Worm (Caenorhabditis elegans): ENCODE measurements around the gene F36A4.5.

The F36A4.5 gene

ce11 chrIV:4259433-4259832 is 5.9 kb upstream of the F36A4.5 start:
- no peak for TF ChIP-seq hmbx-1 (tag; optimal IDR thresholded peaks at IDR 0.05)
- TF ChIP-seq hmg-4 (GFP tag; optimal IDR thresholded peaks at IDR 0.05) = no peak

DNA sequence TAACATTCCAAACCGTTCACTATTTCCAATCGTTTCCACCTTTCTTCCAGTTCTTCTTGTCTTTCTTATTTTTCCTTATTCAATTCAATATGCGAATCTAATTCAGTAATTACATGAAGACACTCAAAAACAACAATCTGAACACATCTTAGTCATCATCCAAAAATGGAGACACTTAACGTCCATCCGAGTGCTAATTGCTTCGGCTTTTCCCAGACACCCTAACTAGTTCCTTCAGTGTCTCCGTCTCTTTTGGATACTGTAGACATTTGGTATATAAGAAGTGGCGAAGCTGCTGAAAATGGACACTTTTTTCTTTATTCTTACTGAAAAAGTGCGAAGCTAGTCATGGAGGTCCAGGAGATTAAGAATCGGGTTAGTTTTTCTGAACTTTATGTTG is 2.3 kb upstream of the F36A4.5 start, which contains the start of gene col-33:
Gene col-33, plus strand, starts transcription at position 301 of the 400 bp plus-strand sequence.
- TF ChIP-seq hnd-1 (tag; optimal IDR thresholded peaks at IDR 0.05) (no peak), ceh-13 (GFP tag; optimal IDR thresholded peaks at IDR 0.05) (no peak), tbx-11 (GFP tag; IDR thresholded peaks at IDR 0.05) (no peak), pes-1 (GFP tag; IDR thresholded peaks at IDR 0.05) (no peak)

- TF ChIP-seq ets-7 (tag; optimal IDR thresholded peaks at IDR 0.05) = no peak
- no peak for TF ChIP-seq ceh-13 (GFP tag; optimal IDR thresholded peaks at IDR 0.05)
- TF ChIP-seq flt-1 (GFP tag; IDR thresholded peaks at IDR 0.05) = no peak
- no peak for TF ChIP-seq hmbx-1 (tag; optimal IDR thresholded peaks at IDR 0.05)
These were observed 675 bp upstream of the F36A4.5 start for ce11 chrIV:4264649-4265048.

DNA sequence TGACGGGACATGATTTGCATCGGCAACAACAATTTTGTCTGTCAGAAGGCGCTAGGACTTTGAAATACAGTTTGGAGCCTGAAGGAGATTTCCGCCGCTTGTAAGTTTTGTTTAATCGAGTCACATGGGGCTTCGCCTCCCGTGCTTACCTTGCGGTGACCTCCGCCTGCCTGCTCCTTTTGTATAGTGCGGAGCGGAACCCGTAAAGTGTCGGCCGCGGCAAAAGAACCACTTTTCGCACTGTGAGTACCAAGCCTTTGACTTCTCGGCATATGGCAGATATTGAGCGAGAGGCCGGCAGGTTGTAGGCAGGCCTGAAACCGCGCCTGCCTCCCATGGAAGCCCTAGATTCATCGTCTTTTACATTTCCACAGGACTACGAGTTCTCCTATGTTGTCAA is 627 bp downstream of the F36A4.5 start:
- TF ChIP-seq F13C5.2 (tag; optimal IDR thresholded peaks at IDR 0.05) (no peak), hmg-4 (GFP tag; optimal IDR thresholded peaks at IDR 0.05) (no peak), tbx-37 (GFP tag; conservative IDR thresholded peaks at IDR 0.05) (no peak), flt-1 (GFP tag; IDR thresholded peaks at IDR 0.05) (no peak), aly-1 (tag; optimal IDR thresholded peaks at IDR 0.05) (no peak), hnd-1 (tag; optimal IDR thresholded peaks at IDR 0.05) (no peak), B0310.2 (tag; optimal IDR thresholded peaks at IDR 0.05) (no peak)

DNA sequence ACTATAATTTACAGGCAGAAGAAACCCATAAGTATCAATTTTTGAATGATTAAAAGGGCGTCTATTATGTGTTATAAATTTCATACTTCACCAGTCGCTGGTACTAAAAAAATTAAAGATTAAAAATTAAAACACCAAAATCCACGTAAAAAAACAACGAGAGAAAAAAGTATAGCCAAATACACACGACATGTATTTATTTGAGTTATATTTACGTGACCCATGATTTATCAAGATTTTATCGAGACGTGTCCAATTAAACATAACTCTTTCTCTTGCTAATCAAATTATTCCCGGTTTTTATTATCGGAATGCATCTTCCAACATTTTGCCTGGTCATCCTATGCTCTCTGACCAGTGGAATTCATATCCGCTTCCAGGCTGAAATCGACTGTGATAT is 2.0 kb downstream of the F36A4.5 start, which contains the start of gene F36A4.4:
Gene F36A4.4, plus strand, starts transcription at position 301 of the 400 bp plus-strand sequence.
- TF ChIP-seq hmbx-1 (tag; optimal IDR thresholded peaks at IDR 0.05) = no peak
- TF ChIP-seq ama-1 (optimal IDR thresholded peaks at IDR 0.05) = no peak
- no peak for TF ChIP-seq B0310.2 (tag; optimal IDR thresholded peaks at IDR 0.05)
- no peak for TF ChIP-seq tra-4 (tag; optimal IDR thresholded peaks at IDR 0.05)
- TF ChIP-seq ets-7 (tag; optimal IDR thresholded peaks at IDR 0.05) = no peak
- TF ChIP-seq ceh-36 (tag; optimal IDR thresholded peaks at IDR 0.05) = no peak
- no peak for TF ChIP-seq tbx-37 (GFP tag; conservative IDR thresholded peaks at IDR 0.05)
- no peak for TF ChIP-seq sea-1 (GFP tag; conservative IDR thresholded peaks at IDR 0.05)

DNA sequence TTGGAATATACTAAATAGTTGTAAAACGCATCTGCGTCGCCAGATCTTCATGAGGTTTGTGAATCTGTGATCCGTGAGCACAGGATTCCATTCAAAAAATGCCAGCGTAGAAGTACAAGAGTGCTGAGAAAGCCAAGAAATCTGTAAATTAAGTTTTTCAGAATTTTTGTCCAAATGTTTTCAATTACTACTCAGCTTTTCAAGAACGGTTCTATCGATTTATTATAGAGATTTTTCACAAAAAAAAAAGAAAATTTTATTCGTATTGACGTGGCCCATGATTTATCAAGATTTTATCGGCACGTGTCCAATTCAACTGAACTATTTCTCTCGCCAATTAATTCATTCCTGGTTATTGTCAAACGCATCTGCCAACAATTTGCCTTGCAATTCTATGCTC is 4.0 kb downstream of the F36A4.5 start, which contains the start of gene F36A4.3:
Gene F36A4.3, plus strand, starts transcription at position 301 of the 400 bp plus-strand sequence.
- TF ChIP-seq scrt-1 (GFP tag; IDR thresholded peaks at IDR 0.05) = no peak
- no peak for TF ChIP-seq tbx-37 (GFP tag; conservative IDR thresholded peaks at IDR 0.05)
- TF ChIP-seq tbx-11 (GFP tag; IDR thresholded peaks at IDR 0.05) = no peak
- TF ChIP-seq tra-4 (tag; optimal IDR thresholded peaks at IDR 0.05) = no peak
- no peak for TF ChIP-seq ama-1 (optimal IDR thresholded peaks at IDR 0.05)
- no peak for TF ChIP-seq sea-1 (GFP tag; conservative IDR thresholded peaks at IDR 0.05)
- TF ChIP-seq hmg-4 (GFP tag; optimal IDR thresholded peaks at IDR 0.05) = no peak
- TF ChIP-seq B0310.2 (tag; optimal IDR thresholded peaks at IDR 0.05) = no peak
- TF ChIP-seq ceh-36 (tag; optimal IDR thresholded peaks at IDR 0.05) = no peak
- TF ChIP-seq ets-7 (tag; optimal IDR thresholded peaks at IDR 0.05) = no peak
- TF ChIP-seq hmbx-1 (tag; optimal IDR thresholded peaks at IDR 0.05) = no peak
- TF ChIP-seq ceh-13 (GFP tag; optimal IDR thresholded peaks at IDR 0.05) = no peak
- TF ChIP-seq hnd-1 (tag; optimal IDR thresholded peaks at IDR 0.05) = no peak
- no peak for TF ChIP-seq flt-1 (GFP tag; IDR thresholded peaks at IDR 0.05)
- no peak for TF ChIP-seq F13C5.2 (tag; optimal IDR thresholded peaks at IDR 0.05)
- TF ChIP-seq pes-1 (GFP tag; IDR thresholded peaks at IDR 0.05) = no peak
- no peak for TF ChIP-seq aly-1 (tag; optimal IDR thresholded peaks at IDR 0.05)

DNA sequence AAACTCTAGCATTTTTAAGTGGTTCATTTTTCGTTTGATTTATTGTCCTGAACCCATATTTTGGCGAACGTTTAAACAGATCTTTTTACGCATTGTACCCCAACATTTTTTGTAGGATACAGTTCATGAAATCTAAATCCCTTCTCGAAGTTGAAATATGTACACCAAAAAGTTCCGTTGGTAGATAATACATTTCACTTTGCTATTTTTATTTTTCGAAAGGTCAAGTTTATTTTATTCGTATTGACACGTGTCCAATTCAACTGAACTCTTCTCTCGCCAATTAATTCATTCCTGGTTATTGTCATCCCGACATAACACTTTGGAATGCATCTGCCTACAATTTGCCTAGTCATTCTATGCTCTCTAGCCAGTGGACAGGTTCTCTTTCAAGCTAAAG is 5.6 kb downstream of the F36A4.5 start, which contains the start of gene F36A4.2:
Gene F36A4.2, plus strand, starts transcription at position 301 of the 400 bp plus-strand sequence.
- no peak for TF ChIP-seq flt-1 (GFP tag; IDR thresholded peaks at IDR 0.05)
- no peak for TF ChIP-seq ceh-13 (GFP tag; optimal IDR thresholded peaks at IDR 0.05)
- no peak for TF ChIP-seq B0310.2 (tag; optimal IDR thresholded peaks at IDR 0.05)
- no peak for TF ChIP-seq pes-1 (GFP tag; IDR thresholded peaks at IDR 0.05)
- TF ChIP-seq F13C5.2 (tag; optimal IDR thresholded peaks at IDR 0.05) = no peak
- TF ChIP-seq aly-1 (tag; optimal IDR thresholded peaks at IDR 0.05) = no peak
- TF ChIP-seq sea-1 (GFP tag; conservative IDR thresholded peaks at IDR 0.05) = no peak
- TF ChIP-seq scrt-1 (GFP tag; IDR thresholded peaks at IDR 0.05) = no peak
- no peak for TF ChIP-seq hmbx-1 (tag; optimal IDR thresholded peaks at IDR 0.05)
- TF ChIP-seq ets-7 (tag; optimal IDR thresholded peaks at IDR 0.05) = no peak
- no peak for TF ChIP-seq tbx-37 (GFP tag; conservative IDR thresholded peaks at IDR 0.05)

- TF ChIP-seq pes-1 (GFP tag; IDR thresholded peaks at IDR 0.05) (no peak), flt-1 (GFP tag; IDR thresholded peaks at IDR 0.05) (no peak), tbx-11 (GFP tag; IDR thresholded peaks at IDR 0.05) (no peak), F13C5.2 (tag; optimal IDR thresholded peaks at IDR 0.05) (no peak), tra-4 (tag; optimal IDR thresholded peaks at IDR 0.05) (no peak), ceh-36 (tag; optimal IDR thresholded peaks at IDR 0.05) (no peak), ets-7 (tag; optimal IDR thresholded peaks at IDR 0.05) (no peak), scrt-1 (GFP tag; IDR thresholded peaks at IDR 0.05) (no peak), aly-1 (tag; optimal IDR thresholded peaks at IDR 0.05) (no peak), B0310.2 (tag; optimal IDR thresholded peaks at IDR 0.05) (no peak), hmg-4 (GFP tag; optimal IDR thresholded peaks at IDR 0.05) (no peak)
These were observed 6.8 kb downstream of the F36A4.5 start, which contains the start of gene F36A4.1 for ce11 chrIV:4272167-4272566. Gene F36A4.1, plus strand, starts transcription at chrIV:4272467.

- TF ChIP-seq pes-1 (GFP tag; IDR thresholded peaks at IDR 0.05) (no peak), ets-7 (tag; optimal IDR thresholded peaks at IDR 0.05) (no peak), flt-1 (GFP tag; IDR thresholded peaks at IDR 0.05) (no peak), tbx-37 (GFP tag; conservative IDR thresholded peaks at IDR 0.05) (no peak), sea-1 (GFP tag; conservative IDR thresholded peaks at IDR 0.05) (no peak), hnd-1 (tag; optimal IDR thresholded peaks at IDR 0.05) (no peak), ama-1 (optimal IDR thresholded peaks at IDR 0.05) (no peak), B0310.2 (tag; optimal IDR thresholded peaks at IDR 0.05) (no peak), aly-1 (tag; optimal IDR thresholded peaks at IDR 0.05) (no peak), hmg-4 (GFP tag; optimal IDR thresholded peaks at IDR 0.05) (no peak), F13C5.2 (tag; optimal IDR thresholded peaks at IDR 0.05) (no peak), hmbx-1 (tag; optimal IDR thresholded peaks at IDR 0.05) (no peak)
These were observed 12.4 kb downstream of the F36A4.5 start, which contains the start of gene nhr-78 for ce11 chrIV:4277694-4278093. Gene nhr-78, minus strand, starts transcription at chrIV:4277875.

Measured in whole organism, early embryonic.